Worm (Caenorhabditis elegans): ENCODE results near the gene sre-14.

sre-14 gene

DNA sequence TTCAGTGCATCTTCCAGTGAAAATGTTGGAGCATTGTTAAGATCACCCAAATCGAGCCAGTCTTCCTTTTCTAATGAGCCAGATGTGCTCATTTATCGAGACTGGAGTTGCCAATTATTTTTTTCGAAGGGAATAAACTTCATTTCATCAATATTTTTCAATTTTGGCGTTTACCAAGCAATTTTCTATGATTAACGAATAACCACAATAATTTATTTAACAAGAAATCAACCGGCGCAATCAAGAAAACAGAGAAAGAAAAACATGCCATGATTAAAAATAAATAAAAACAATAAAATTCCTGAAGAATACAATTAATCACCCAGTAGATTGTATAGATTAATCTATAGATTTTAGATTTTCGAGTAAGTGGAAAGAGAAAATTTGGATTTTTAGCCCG lies 14.6 kb upstream of the sre-14 start, which contains the start of gene vps-8:
Gene vps-8 (minus strand): TSS at position 101 of the 400 bp plus-strand sequence.
- TF ChIP-seq pag-3 (tag; optimal IDR thresholded peaks at IDR 0.05; ENCODE audit: borderline replicate concordance, insufficient read depth) (no peak), nhr-47 (tag; optimal IDR thresholded peaks at IDR 0.05) (no peak)

DNA sequence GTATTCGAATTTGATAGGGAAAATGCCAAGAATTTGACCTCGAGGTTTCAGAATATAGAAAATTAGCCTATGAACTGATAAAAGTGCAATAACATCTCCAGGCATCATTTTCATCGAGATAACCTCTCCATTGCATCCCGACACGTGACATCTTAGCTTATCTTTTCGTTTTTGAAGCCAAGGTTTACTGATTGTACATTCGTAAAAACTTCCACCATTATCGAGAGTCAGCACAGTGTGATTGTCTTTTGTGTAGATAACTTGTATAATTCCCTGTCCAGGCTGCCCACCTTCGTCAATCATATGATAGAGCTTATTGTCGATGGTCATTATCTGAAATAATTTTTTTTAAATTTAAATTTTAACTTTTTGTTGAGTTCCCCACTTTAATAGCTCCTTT lies 13.1 kb upstream of the sre-14 start:
- no peak for TF ChIP-seq efl-1 (optimal IDR thresholded peaks at IDR 0.05)
- TF ChIP-seq efl-1 (GFP tag; optimal IDR thresholded peaks at IDR 0.05 in 1 of 2) = peak in 1 of 2 experiments; percentile 82
- no peak for TF ChIP-seq sox-4 (tag; optimal IDR thresholded peaks at IDR 0.05)
- no peak for TF ChIP-seq unc-86 (tag; optimal IDR thresholded peaks at IDR 0.05)
- TF ChIP-seq elt-2 (tag; optimal IDR thresholded peaks at IDR 0.05) = peak; percentile 98
- no peak for TF ChIP-seq pqm-1 (tag; optimal IDR thresholded peaks at IDR 0.05)

DNA sequence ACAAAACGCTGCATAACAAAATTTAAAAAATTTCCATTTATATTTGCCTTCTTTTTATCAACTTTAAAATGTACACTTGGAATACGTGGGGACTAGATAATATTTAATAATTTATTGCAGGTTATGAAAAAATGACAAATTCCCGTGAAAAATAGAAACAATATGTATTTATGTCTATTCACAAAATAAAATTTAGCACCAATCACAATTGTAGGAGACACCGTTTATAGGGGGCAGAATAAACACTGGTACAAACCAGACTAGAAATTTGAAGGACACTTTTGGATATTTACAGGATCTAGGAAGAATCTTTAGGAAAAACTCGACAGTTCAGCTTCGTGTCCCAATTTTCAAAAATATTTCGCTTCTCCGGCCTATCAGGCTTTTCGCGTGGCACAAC lies 9.1 kb upstream of the sre-14 start, which contains the start of gene C42C1.3:
Gene C42C1.3 (minus strand): TSS at position 101 of the 400 bp plus-strand sequence.
- TF ChIP-seq ceh-90 (tag; optimal IDR thresholded peaks at IDR 0.05) (no peak), ceh-88 (GFP tag; IDR thresholded peaks at IDR 0.05) (no peak), lin-14 (GFP tag; optimal IDR thresholded peaks at IDR 0.05) (no peak), nhr-85 (tag) (peak; percentile 42)

DNA sequence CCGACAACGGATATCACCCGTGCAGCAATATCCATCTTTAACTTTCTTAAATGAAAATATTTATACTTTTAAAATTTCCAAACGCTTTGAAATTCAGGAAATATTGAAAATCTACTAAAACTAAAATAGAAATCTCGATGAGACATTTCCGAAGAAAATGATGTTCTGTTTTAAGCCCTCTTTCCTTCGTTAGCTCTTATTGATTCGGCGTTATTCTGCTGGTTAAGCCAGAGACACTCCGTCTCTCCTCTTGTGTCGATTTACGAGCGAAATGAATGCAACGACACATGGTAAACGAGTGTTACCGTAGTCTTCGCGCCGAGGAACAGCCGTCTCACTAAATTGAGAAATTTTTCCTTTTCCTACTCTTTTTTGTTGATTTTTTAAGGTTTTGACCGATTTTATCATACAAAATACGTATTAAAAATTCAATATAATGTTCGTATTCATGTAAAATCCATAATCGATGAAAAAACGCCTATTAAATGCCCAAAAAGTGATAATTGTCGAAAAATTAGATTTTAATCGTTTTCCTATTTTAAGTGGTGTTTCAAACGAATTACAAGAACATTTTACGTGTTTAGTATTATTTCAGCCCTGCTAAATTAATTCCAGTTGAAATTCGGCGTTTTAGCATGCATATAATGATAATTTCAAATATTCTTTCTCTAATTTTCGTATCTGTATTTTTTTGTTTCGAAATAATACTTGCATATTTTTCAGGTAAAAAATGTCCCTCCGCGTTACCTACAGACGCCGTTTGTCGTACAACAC lies 7.2 kb upstream of the sre-14 start, which contains the start of the genes ppm-1.H and rpl-34:
Gene ppm-1.H (minus strand): TSS at position 51 of the 774 bp plus-strand sequence.
Gene rpl-34 (plus strand): TSS at position 724 of the 774 bp plus-strand sequence.
- TF ChIP-seq swsn-7 (tag; optimal IDR thresholded peaks at IDR 0.05) (peak; percentile 43), C16A3.4 (tag; optimal IDR thresholded peaks at IDR 0.05) (peak; percentile 75), nhr-47 (tag; optimal IDR thresholded peaks at IDR 0.05) (peak; percentile 62), blmp-1 (tag; optimal IDR thresholded peaks at IDR 0.05) (peak; percentile 70), lsy-2 (tag; optimal IDR thresholded peaks at IDR 0.05) (peak; percentile 96 to 98), F16B12.6 (tag; optimal IDR thresholded peaks at IDR 0.05) (peak; percentile 62), unc-130 (tag; optimal IDR thresholded peaks at IDR 0.05) (no peak), lin-13 (GFP tag; optimal IDR thresholded peaks at IDR 0.05) (peak; percentile 38), mdl-1 (tag; optimal IDR thresholded peaks at IDR 0.05) (peak in 1 of 2 experiments; percentile 59), ceh-82 (tag; optimal IDR thresholded peaks at IDR 0.05) (peak in 2 of 3 experiments; percentile 27 to 84), snu-23 (GFP tag; optimal IDR thresholded peaks at IDR 0.05) (peak; percentile 73), nhr-19 (GFP tag; conservative IDR thresholded peaks at IDR 0.05) (peak; percentile 20), zip-4 (GFP tag; optimal IDR thresholded peaks at IDR 0.05) (no peak), lin-14 (GFP tag; optimal IDR thresholded peaks at IDR 0.05) (peak; percentile 71), nhr-11 (tag; optimal IDR thresholded peaks at IDR 0.05) (no peak), mep-1 (tag; optimal IDR thresholded peaks at IDR 0.05) (peak; percentile 73), tbx-2 (tag; optimal IDR thresholded peaks at IDR 0.05) (peak; percentile 49), nhr-71 (tag; optimal IDR thresholded peaks at IDR 0.05) (peak; percentile 63), rnt-1 (tag; optimal IDR thresholded peaks at IDR 0.05) (peak; percentile 55), nhr-77 (tag; optimal IDR thresholded peaks at IDR 0.05) (peak; percentile 29), nhr-84 (tag; optimal IDR thresholded peaks at IDR 0.05) (no peak), isw-1 (GFP tag; IDR thresholded peaks at IDR 0.05) (peak; percentile 38), nhr-90 (tag; optimal IDR thresholded peaks at IDR 0.05; ENCODE audit: poor library complexity) (no peak), fkh-8 (tag; optimal IDR thresholded peaks at IDR 0.05) (peak; percentile 54), lin-15B (tag; optimal IDR thresholded peaks at IDR 0.05) (peak; percentile 62), xbp-1 (tag; optimal IDR thresholded peaks at IDR 0.05) (peak; percentile 65), nhr-20 (tag; optimal IDR thresholded peaks at IDR 0.05) (peak; percentile 52), skn-1 (tag; optimal IDR thresholded peaks at IDR 0.05) (peak; percentile 47), efl-1 (optimal IDR thresholded peaks at IDR 0.05) (peak; percentile 73 to 86), efl-1 (GFP tag; optimal IDR thresholded peaks at IDR 0.05 in 1 of 2) (peak; percentile 69 to 87), pag-3 (tag; optimal IDR thresholded peaks at IDR 0.05; ENCODE audit: borderline replicate concordance, insufficient read depth) (no peak), unc-86 (tag; optimal IDR thresholded peaks at IDR 0.05) (peak; percentile 19), dsc-1 (tag; optimal IDR thresholded peaks at IDR 0.05) (peak; percentile 33), efl-3 (GFP tag; optimal IDR thresholded peaks at IDR 0.05) (no peak), fos-1 (tag; optimal IDR thresholded peaks at IDR 0.05) (peak; percentile 9), lin-35 (GFP tag; optimal IDR thresholded peaks at IDR 0.05) (peak; percentile 70 to 81), dpl-1 (GFP tag; optimal IDR thresholded peaks at IDR 0.05) (peak; percentile 56 to 79 (median 66))
